Worm (Caenorhabditis elegans) whole organism, mixed stage, embryonic: ENCODE results near the gene F44D12.8.

Experiments used
- bed-3 ChIP-seq: fragments of 200-800 bp; sonication (Bioruptor generic); optimal IDR thresholded peaks from 3 replicates; lab custom pipeline; 2018; ENCODE audit warnings: mild to moderate bottlenecking, missing genetic modification characterization, moderate library complexity, missing compliant biosample characterization
- blmp-1 ChIP-seq: fragments of 150-350 bp; optimal IDR thresholded peaks from 2 replicates; lab custom pipeline; 2014; ENCODE audit warnings: missing biosample characterization, missing genetic modification characterization
- ceh-39 ChIP-seq: fragments of 150-350 bp; optimal IDR thresholded peaks from 2 replicates; lab custom pipeline; 2014; ENCODE audit warnings: missing biosample characterization, missing genetic modification characterization
- ceh-83 ChIP-seq: fragments of 200-800 bp; sonication (Bioruptor generic); optimal IDR thresholded peaks from 2 replicates; lab custom pipeline; 2018; ENCODE audit warnings: mild to moderate bottlenecking, missing genetic modification characterization, missing compliant biosample characterization
- ces-1 ChIP-seq: fragments of 150-350 bp; optimal IDR thresholded peaks from 2 replicates; lab custom pipeline; 2014; ENCODE audit warnings: missing biosample characterization, missing genetic modification reagents, missing genetic modification characterization
- cnd-1 ChIP-seq: fragments of 200-800 bp; sonication (Bioruptor generic); optimal IDR thresholded peaks from 2 replicates; lab custom pipeline; 2018; ENCODE audit warnings: mild to moderate bottlenecking, missing genetic modification characterization, missing compliant biosample characterization
- elt-1 ChIP-seq: sonication (generic microtip); optimal IDR thresholded peaks from 2 replicates; lab custom pipeline; 2017; ENCODE audit warnings: missing genetic modification characterization, mild to moderate bottlenecking, missing compliant biosample characterization, antibody characterized with exemption, moderate library complexity, borderline replicate concordance; ENCODE audit not compliant: insufficient read depth
- flh-1 ChIP-seq: fragments of 200-800 bp; sonication (Bioruptor generic); optimal IDR thresholded peaks from 2 replicates; lab custom pipeline; 2018; ENCODE audit warnings: mild to moderate bottlenecking, missing genetic modification characterization, moderate library complexity, missing compliant biosample characterization
- ham-2 ChIP-seq: fragments of 200-800 bp; sonication (Bioruptor generic); optimal IDR thresholded peaks from 2 replicates; lab custom pipeline; 2018; ENCODE audit warnings: mild to moderate bottlenecking, missing genetic modification characterization, missing compliant biosample characterization
- hlh-1 ChIP-seq: fragments of 150-350 bp; optimal IDR thresholded peaks from 2 replicates; lab custom pipeline; 2014; ENCODE audit warnings: missing biosample characterization, missing genetic modification reagents, missing genetic modification characterization
- lin-13 ChIP-seq: fragments of 150-350 bp; optimal IDR thresholded peaks from 2 replicates; lab custom pipeline; 2014; ENCODE audit warnings: missing biosample characterization, missing genetic modification characterization
- mab-5 ChIP-seq: fragments of 150-350 bp; optimal IDR thresholded peaks from 2 replicates; lab custom pipeline; 2014; ENCODE audit warnings: missing biosample characterization, missing genetic modification characterization
- mep-1 ChIP-seq: fragments of 150-350 bp; optimal IDR thresholded peaks from 2 replicates; lab custom pipeline; 2017; ENCODE audit warnings: missing biosample characterization, missing genetic modification reagents, missing genetic modification characterization, inconsistent platforms
- mls-2 ChIP-seq: sonication (generic microtip); optimal IDR thresholded peaks from 2 replicates; lab custom pipeline; 2016; ENCODE audit warnings: mild to moderate bottlenecking, missing genetic modification characterization, moderate library complexity, missing compliant biosample characterization
- nhr-2 ChIP-seq: fragments of 150-350 bp; optimal IDR thresholded peaks from 2 replicates; lab custom pipeline; 2014; ENCODE audit warnings: missing biosample characterization, missing genetic modification characterization
- nhr-237 ChIP-seq: fragments of 150-350 bp; optimal IDR thresholded peaks from 2 replicates; lab custom pipeline; 2014; ENCODE audit warnings: missing biosample characterization, missing genetic modification characterization
- nhr-28 ChIP-seq: fragments of 150-350 bp; optimal IDR thresholded peaks from 2 replicates; lab custom pipeline; 2014; ENCODE audit warnings: missing biosample characterization, missing genetic modification characterization
- pha-4 ChIP-seq: fragments of 150-350 bp; optimal IDR thresholded peaks from 2 replicates; lab custom pipeline; 2018; ENCODE audit warnings: missing biosample characterization, missing genetic modification reagents, missing genetic modification characterization
- sem-2 ChIP-seq: fragments of 200-800 bp; sonication (Bioruptor generic); optimal IDR thresholded peaks from 2 replicates; lab custom pipeline; 2018; ENCODE audit warnings: mild to moderate bottlenecking, missing genetic modification characterization, missing compliant biosample characterization
- tbx-8 ChIP-seq: fragments of 200-800 bp; sonication (Bioruptor generic); optimal IDR thresholded peaks from 2 replicates; lab custom pipeline; 2018; ENCODE audit warnings: mild to moderate bottlenecking, missing genetic modification characterization, moderate library complexity, missing compliant biosample characterization
- unc-62 ChIP-seq: fragments of 150-350 bp; optimal IDR thresholded peaks from 2 replicates; lab custom pipeline; 2014; ENCODE audit warnings: missing biosample characterization, missing genetic modification reagents, missing genetic modification characterization

The F44D12.8 gene

DNA sequence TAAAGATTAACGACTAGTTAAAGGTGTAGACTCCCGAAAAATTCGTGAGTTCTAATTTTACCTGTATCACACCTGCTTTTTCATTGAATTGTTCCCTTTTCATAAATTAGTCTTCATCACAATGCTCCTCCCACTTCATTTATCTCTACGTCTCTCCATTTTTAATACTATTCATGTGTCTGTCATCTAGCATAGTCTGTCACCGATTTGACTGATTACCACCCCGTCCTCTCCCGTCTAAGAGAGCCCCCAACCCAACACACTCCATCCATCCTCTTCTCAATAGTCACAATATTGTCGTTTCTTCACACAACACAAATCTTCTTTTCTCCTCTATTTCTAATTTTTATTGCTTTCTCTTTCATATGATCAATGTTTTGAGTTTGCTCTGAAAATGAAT is 42.1 kb downstream of the F44D12.8 start:
- TF ChIP-seq ces-1: no peak
- no peak for TF ChIP-seq nhr-2 (tag; lab: Kevin White, UChicago)
- no peak for TF ChIP-seq mls-2 (tag; lab: Kevin White, UChicago)
- no peak for TF ChIP-seq blmp-1 (tag; lab: Kevin White, UChicago)
- no peak for TF ChIP-seq elt-1 (tag; lab: Kevin White, UChicago)
- peak; percentile 98 for TF ChIP-seq unc-62 (GFP tag; lab: Kevin White, UChicago)
- TF ChIP-seq sem-2 (GFP tag; lab: Kevin White, UChicago): no peak

DNA sequence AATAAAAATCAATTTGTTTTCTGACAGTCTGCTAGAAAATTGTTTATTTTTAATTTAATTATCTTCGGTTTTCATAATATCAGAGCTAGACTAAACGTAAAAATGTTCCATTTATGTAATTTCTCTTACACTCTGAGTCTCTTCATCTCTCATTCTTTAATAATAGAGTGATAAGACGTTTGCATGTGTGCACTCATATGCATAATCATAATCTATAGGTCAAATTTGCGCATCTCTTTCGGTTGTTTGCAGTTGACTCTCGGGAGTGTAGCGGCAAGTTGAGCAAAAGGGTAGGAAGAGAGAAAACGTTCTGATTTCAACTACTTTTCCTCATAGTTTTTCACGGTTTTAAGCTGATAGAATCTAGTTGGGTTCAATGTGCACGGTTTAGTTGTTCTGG is 43.4 kb downstream of the F44D12.8 start:
- TF ChIP-seq tbx-8 (GFP tag; lab: Kevin White, UChicago) (no peak), sem-2 (GFP tag; lab: Kevin White, UChicago) (no peak), mab-5 (no peak), mep-1 (tag; lab: Kevin White, UChicago) (no peak), ham-2 (GFP tag; lab: Kevin White, UChicago) (no peak), cnd-1 (tag; lab: Kevin White, UChicago) (no peak), blmp-1 (tag; lab: Kevin White, UChicago) (no peak)

DNA sequence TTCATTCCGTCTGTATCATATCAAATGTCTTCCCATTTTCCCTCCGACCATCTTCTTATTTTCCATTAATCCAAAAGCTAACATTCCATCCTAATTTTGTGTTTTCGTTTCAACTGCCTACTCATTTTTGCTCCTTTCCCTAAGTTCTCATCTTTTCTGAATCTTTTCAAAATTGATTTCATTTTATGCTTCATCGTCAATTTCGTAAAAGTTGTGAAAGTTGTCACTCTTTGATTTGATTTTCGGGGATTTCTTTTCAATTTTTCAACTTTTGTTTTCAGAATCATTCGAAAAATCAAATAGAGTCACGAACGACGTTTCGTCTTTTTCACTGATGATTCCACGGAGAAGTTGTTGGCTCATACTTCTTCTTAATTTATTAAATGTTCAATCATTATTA is 44.5 kb downstream of the F44D12.8 start, which contains the start of gene cwn-2:
Gene cwn-2 (plus strand): TSS at position 276 of the 400 bp plus-strand sequence.
- TF ChIP-seq unc-62 (GFP tag; lab: Kevin White, UChicago): no peak
- TF ChIP-seq bed-3 (GFP tag; lab: Kevin White, UChicago): no peak
- TF ChIP-seq flh-1 (GFP tag; lab: Kevin White, UChicago): no peak
- no peak for TF ChIP-seq nhr-2 (tag; lab: Kevin White, UChicago)
- no peak for TF ChIP-seq hlh-1 (tag; lab: Kevin White, UChicago)
- TF ChIP-seq sem-2 (GFP tag; lab: Kevin White, UChicago): no peak
- TF ChIP-seq elt-1 (tag; lab: Kevin White, UChicago): no peak
- no peak for TF ChIP-seq tbx-8 (GFP tag; lab: Kevin White, UChicago)
- no peak for TF ChIP-seq ceh-83 (GFP tag; lab: Kevin White, UChicago)
- TF ChIP-seq ces-1: no peak
- no peak for TF ChIP-seq pha-4 (tag; lab: Kevin White, UChicago)
- no peak for TF ChIP-seq ceh-39 (tag; lab: Kevin White, UChicago)
- TF ChIP-seq, all 35 proteins: peak for 0

DNA sequence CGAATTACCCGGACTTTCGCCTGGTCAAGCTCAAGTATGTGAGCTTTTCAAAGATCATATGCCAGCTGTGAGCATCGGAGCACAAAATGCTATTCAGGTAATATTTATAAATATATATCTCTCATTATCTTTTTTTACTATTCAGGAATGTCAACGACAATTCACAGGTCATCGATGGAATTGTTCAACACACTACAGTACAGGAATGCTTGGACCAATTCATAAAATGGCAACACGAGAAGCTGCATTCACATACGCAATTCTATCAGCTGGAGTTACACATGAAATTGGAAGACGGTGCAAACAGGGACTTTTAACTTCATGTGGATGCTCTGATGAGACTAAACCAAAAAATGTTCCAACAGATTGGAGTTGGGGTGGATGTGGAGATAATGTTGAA is 45.2 kb downstream of the F44D12.8 start:
- no peak for TF ChIP-seq ces-1
- TF ChIP-seq nhr-237 (tag; lab: Kevin White, UChicago): no peak
- TF ChIP-seq pha-4 (tag; lab: Kevin White, UChicago): no peak
- no peak for TF ChIP-seq ceh-39 (tag; lab: Kevin White, UChicago)
- no peak for TF ChIP-seq blmp-1 (tag; lab: Kevin White, UChicago)

DNA sequence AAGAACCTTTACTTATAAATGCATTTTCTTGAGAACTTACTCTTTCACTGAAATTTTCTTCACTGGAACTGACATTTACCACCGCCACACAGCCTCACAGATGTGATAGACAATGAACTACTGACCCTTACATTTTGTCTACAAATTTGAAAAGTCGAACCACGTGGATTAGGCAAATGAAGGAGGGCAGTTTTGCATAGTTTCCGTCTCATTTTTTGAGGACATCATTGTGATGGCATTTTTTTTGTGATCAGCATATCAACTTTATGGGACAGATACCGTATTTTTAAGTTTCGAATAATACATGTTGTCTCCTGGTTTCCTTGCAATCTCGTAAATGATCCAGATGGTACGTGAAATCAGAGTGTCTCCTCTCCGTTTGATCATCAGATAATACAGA is 49.4 kb downstream of the F44D12.8 start, which contains the start of gene W01B6.3:
Gene W01B6.3 (minus strand): TSS at position 101 of the 400 bp plus-strand sequence.
- TF ChIP-seq mep-1 (tag; lab: Kevin White, UChicago) (no peak), nhr-28 (tag; lab: Kevin White, UChicago) (no peak), mab-5 (no peak), blmp-1 (tag; lab: Kevin White, UChicago) (no peak), lin-13 (no peak)
